Fruit fly (Drosophila melanogaster) whole organism, adult: ENCODE results near the gene CG32500.

Experiments
- CG11617 ChIP-seq: fragments of 200-800 bp; sonication (Bioruptor generic); optimal IDR thresholded peaks from 2 replicates; lab custom pipeline; 2017; ENCODE audit warnings: mild to moderate bottlenecking, missing biosample characterization, missing genetic modification reagents, missing genetic modification characterization
- CG12768 ChIP-seq: fragments of 200-800 bp; sonication (Bioruptor generic); optimal IDR thresholded peaks from 2 replicates; lab custom pipeline; 2017; ENCODE audit warnings: missing biosample characterization, missing genetic modification characterization, mild to moderate bottlenecking, moderate library complexity, missing genetic modification reagents
- CG14711 ChIP-seq: fragments of 200-800 bp; sonication (Bioruptor generic); optimal IDR thresholded peaks from 2 replicates; lab custom pipeline; 2018; ENCODE audit warnings: missing biosample characterization, mild to moderate bottlenecking, missing genetic modification characterization, moderate library complexity
- CG1620 ChIP-seq: fragments of 200-800 bp; sonication (Bioruptor generic); optimal IDR thresholded peaks from 2 replicates; lab custom pipeline; 2016; ENCODE audit warnings: missing biosample characterization, missing genetic modification characterization
- CG33017 ChIP-seq: fragments of 200-800 bp; sonication (Bioruptor generic); optimal IDR thresholded peaks from 2 replicates; lab custom pipeline; 2018; ENCODE audit warnings: missing biosample characterization, mild to moderate bottlenecking, missing genetic modification characterization, moderate library complexity
- CG5204 ChIP-seq: fragments of 200-800 bp; sonication (Bioruptor generic); optimal IDR thresholded peaks from 2 replicates; lab custom pipeline; 2016; ENCODE audit warnings: missing biosample characterization, missing genetic modification characterization
- CG7045 ChIP-seq: fragments of 200-800 bp; sonication (Bioruptor generic); optimal IDR thresholded peaks from 2 replicates; lab custom pipeline; 2017; ENCODE audit warnings: missing biosample characterization, mild to moderate bottlenecking, missing genetic modification characterization
- CG7101 ChIP-seq: fragments of 200-800 bp; sonication (Bioruptor generic); optimal IDR thresholded peaks from 2 replicates; lab custom pipeline; 2018; ENCODE audit warnings: missing biosample characterization, mild to moderate bottlenecking, missing genetic modification characterization, moderate library complexity
- Clk ChIP-seq: fragments of 200-800 bp; sonication (Bioruptor generic); optimal IDR thresholded peaks from 2 replicates; lab custom pipeline; 2017; ENCODE audit warnings: missing biosample characterization, missing genetic modification characterization
- Crg-1 ChIP-seq: fragments of 200-800 bp; sonication (Bioruptor generic); optimal IDR thresholded peaks from 2 replicates; lab custom pipeline; 2016; ENCODE audit warnings: missing biosample characterization, missing genetic modification characterization
- Hr96 ChIP-seq: fragments of 200-800 bp; sonication (Bioruptor generic); optimal IDR thresholded peaks from 2 replicates; lab custom pipeline; 2016; ENCODE audit warnings: missing biosample characterization, missing genetic modification characterization
- Mnt ChIP-seq: fragments of 200-800 bp; sonication (Bioruptor generic); optimal IDR thresholded peaks from 2 replicates; lab custom pipeline; 2016; ENCODE audit warnings: missing biosample characterization, mild to moderate bottlenecking, missing genetic modification characterization
- bab1 ChIP-seq: fragments of 200-800 bp; sonication (Bioruptor generic); optimal IDR thresholded peaks from 3 replicates; lab custom pipeline; 2019; ENCODE audit warnings: missing biosample characterization, mild to moderate bottlenecking, missing genetic modification characterization, moderate library complexity
- cic ChIP-seq: fragments of 200-800 bp; sonication (Bioruptor generic); optimal IDR thresholded peaks from 2 replicates; lab custom pipeline; 2017; ENCODE audit warnings: missing biosample characterization, mild to moderate bottlenecking, missing genetic modification characterization, moderate library complexity
- cnc ChIP-seq, 2 experiments: fragments of >200 bp; optimal IDR thresholded peaks; 2 replicates each; lab custom pipeline; 2017
- kay ChIP-seq: fragments of 200-800 bp; sonication (Bioruptor generic); peaks from one replicate; lab custom pipeline; 2016; ENCODE audit warnings: missing biosample characterization, missing genetic modification characterization, borderline replicate concordance
- ovo ChIP-seq: fragments of 200-800 bp; sonication (Bioruptor generic); optimal IDR thresholded peaks from 2 replicates; lab custom pipeline; 2016; ENCODE audit warnings: missing biosample characterization, missing genetic modification characterization
- pad ChIP-seq: fragments of 200-800 bp; sonication (Bioruptor generic); optimal IDR thresholded peaks from 3 replicates; lab custom pipeline; 2017; ENCODE audit warnings: missing biosample characterization, missing genetic modification characterization, mild to moderate bottlenecking, moderate library complexity, missing genetic modification reagents
- tj ChIP-seq: fragments of 200-800 bp; sonication (Bioruptor generic); optimal IDR thresholded peaks from 3 replicates; lab custom pipeline; 2017; ENCODE audit warnings: missing biosample characterization, mild to moderate bottlenecking, missing genetic modification characterization, moderate library complexity
- toe ChIP-seq: fragments of 200-800 bp; sonication (Bioruptor generic); optimal IDR thresholded peaks from 2 replicates; lab custom pipeline; 2016; ENCODE audit warnings: missing biosample characterization, missing genetic modification characterization

CG32500 gene

dm6 chrX:21623641-21624040 lies at the start of gene CG32500:
Gene CG32500 (minus strand): TSS chrX:21623750.
- TF ChIP-seq CG14711 (tag; lab: Kevin White, UChicago), result peak; percentile 6

dm6 chrX:21632852-21633251 lies 9.3 kb upstream of the CG32500 start:
- TF ChIP-seq CG7101 (tag; lab: Kevin White, UChicago) (no peak), CG1620 (GFP tag; lab: Kevin White, UChicago) (no peak), pad (peak; percentile 34), CG7045 (GFP tag; lab: Kevin White, UChicago) (no peak), cnc (optimal IDR thresholded peaks at IDR 0.05; lab: Kevin White, UChicago) (no peak)

dm6 chrX:21632213-21632612 lies 8.7 kb upstream of the CG32500 start:
- TF ChIP-seq Hr96 (GFP tag; lab: Kevin White, UChicago) (no peak), tj (peak; percentile 99)

- TF ChIP-seq bab1 (GFP tag; lab: Kevin White, UChicago), result peak; percentile 79
- TF ChIP-seq CG5204 (GFP tag; lab: Kevin White, UChicago), result no peak
- no peak for TF ChIP-seq CG33017 (tag; lab: Kevin White, UChicago)
- TF ChIP-seq Mnt, result peak; percentile 8
- peak; percentile 12 for TF ChIP-seq CG11617
- no peak for TF ChIP-seq kay (GFP tag; lab: Kevin White, UChicago)
- no peak for TF ChIP-seq cic (GFP tag; lab: Kevin White, UChicago)
- TF ChIP-seq CG12768 (GFP tag; lab: Kevin White, UChicago), result no peak
- peak; percentile 28 for TF ChIP-seq CG1620 (GFP tag; lab: Kevin White, UChicago)
- TF ChIP-seq ovo (GFP tag; lab: Kevin White, UChicago), result no peak
- no peak for TF ChIP-seq Crg-1 (GFP tag; lab: Kevin White, UChicago)
- TF ChIP-seq tj, result no peak
- no peak for TF ChIP-seq cnc (optimal IDR thresholded peaks at IDR 0.05; lab: Kevin White, UChicago)
- peak; percentile 52 for TF ChIP-seq CG7101 (tag; lab: Kevin White, UChicago)
- TF ChIP-seq CG14711 (tag; lab: Kevin White, UChicago), result no peak
- no peak for TF ChIP-seq CG7045 (GFP tag; lab: Kevin White, UChicago)
- no peak for TF ChIP-seq toe
- no peak for TF ChIP-seq Clk (GFP tag; lab: Kevin White, UChicago)
- TF ChIP-seq pad, result peak; percentile 24
- TF ChIP-seq Hr96 (GFP tag; lab: Kevin White, UChicago), result no peak
Observed at dm6 chrX:21631452-21631851, 7.9 kb upstream of the CG32500 start.

- TF ChIP-seq Mnt (no peak), CG1620 (GFP tag; lab: Kevin White, UChicago) (no peak), CG11617 (no peak), cic (GFP tag; lab: Kevin White, UChicago) (no peak), Clk (GFP tag; lab: Kevin White, UChicago) (no peak), Crg-1 (GFP tag; lab: Kevin White, UChicago) (no peak), bab1 (GFP tag; lab: Kevin White, UChicago) (no peak), toe (no peak), CG14711 (tag; lab: Kevin White, UChicago) (no peak), CG33017 (tag; lab: Kevin White, UChicago) (no peak), CG12768 (GFP tag; lab: Kevin White, UChicago) (no peak), cnc (optimal IDR thresholded peaks at IDR 0.05; lab: Kevin White, UChicago) (no peak), CG5204 (GFP tag; lab: Kevin White, UChicago) (no peak), Hr96 (GFP tag; lab: Kevin White, UChicago) (no peak), pad (no peak), CG7101 (tag; lab: Kevin White, UChicago) (no peak), kay (GFP tag; lab: Kevin White, UChicago) (no peak)
Observed at dm6 chrX:21630160-21630738, 6.7 kb upstream of the CG32500 start.

- TF ChIP-seq CG7045 (GFP tag; lab: Kevin White, UChicago), result no peak
- TF ChIP-seq CG33017 (tag; lab: Kevin White, UChicago), result no peak
- TF ChIP-seq Clk (GFP tag; lab: Kevin White, UChicago), result no peak
- TF ChIP-seq ovo (GFP tag; lab: Kevin White, UChicago), result peak; percentile 12
- no peak for TF ChIP-seq CG11617
- peak; percentile 17 for TF ChIP-seq CG7101 (tag; lab: Kevin White, UChicago)
- peak; percentile 37 for TF ChIP-seq CG14711 (tag; lab: Kevin White, UChicago)
- no peak for TF ChIP-seq Mnt
- peak; percentile 68 for TF ChIP-seq tj
- TF ChIP-seq CG12768 (GFP tag; lab: Kevin White, UChicago), result peak; percentile 37
- peak; percentile 55 for TF ChIP-seq bab1 (GFP tag; lab: Kevin White, UChicago)
- no peak for TF ChIP-seq CG5204 (GFP tag; lab: Kevin White, UChicago)
- no peak for TF ChIP-seq toe
- TF ChIP-seq Crg-1 (GFP tag; lab: Kevin White, UChicago), result no peak
- peak; percentile 40 for TF ChIP-seq Hr96 (GFP tag; lab: Kevin White, UChicago)
- TF ChIP-seq kay (GFP tag; lab: Kevin White, UChicago), result no peak
- no peak for TF ChIP-seq cnc (optimal IDR thresholded peaks at IDR 0.05; lab: Kevin White, UChicago)
- TF ChIP-seq CG1620 (GFP tag; lab: Kevin White, UChicago), result no peak
- TF ChIP-seq cic (GFP tag; lab: Kevin White, UChicago), result no peak
- no peak for TF ChIP-seq pad
Observed at dm6 chrX:21629482-21630159, 6.1 kb upstream of the CG32500 start, which contains the start of gene DIP1. Gene DIP1 (minus strand): TSS chrX:21630148.
